Worm (Caenorhabditis elegans): ENCODE results near the gene F43C1.7.

Gene F43C1.7

ce11 chrIII:4265892-4266291, 23.5 kb upstream of the F43C1.7 start:
- TF ChIP-seq elt-1 (tag; optimal IDR thresholded peaks at IDR 0.05): no peak
- TF ChIP-seq lin-11 (tag; optimal IDR thresholded peaks at IDR 0.05): no peak
- TF ChIP-seq alr-1 (tag; optimal IDR thresholded peaks at IDR 0.05): no peak
- TF ChIP-seq nhr-23 (tag; optimal IDR thresholded peaks at IDR 0.05): no peak
- no peak for TF ChIP-seq ZK546.5 (tag; optimal IDR thresholded peaks at IDR 0.05)

- TF ChIP-seq egl-27 (tag; optimal IDR thresholded peaks at IDR 0.05) (no peak), sma-9 (GFP tag; optimal IDR thresholded peaks at IDR 0.05) (no peak), sma-9 (tag; optimal IDR thresholded peaks at IDR 0.05) (no peak), ZK546.5 (tag; optimal IDR thresholded peaks at IDR 0.05) (no peak), Y55F3AM.14 (GFP tag; optimal IDR thresholded peaks at IDR 0.05) (no peak), lsy-2 (tag; optimal IDR thresholded peaks at IDR 0.05) (no peak), unc-55 (GFP tag; optimal IDR thresholded peaks at IDR 0.05) (no peak), nhr-10 (tag; optimal IDR thresholded peaks at IDR 0.05) (no peak), fos-1 (tag; optimal IDR thresholded peaks at IDR 0.05) (no peak)
Measured at ce11 chrIII:4263048-4263447, 20.7 kb upstream of the F43C1.7 start, which contains the start of gene T08A11.1. Gene T08A11.1 (minus strand): TSS chrIII:4263148.

- TF ChIP-seq alr-1 (tag; optimal IDR thresholded peaks at IDR 0.05): no peak
- no peak for TF ChIP-seq ceh-16 (tag; optimal IDR thresholded peaks at IDR 0.05)
- TF ChIP-seq R02D3.7 (tag; optimal IDR thresholded peaks at IDR 0.05): no peak
- no peak for TF ChIP-seq nhr-21 (tag; optimal IDR thresholded peaks at IDR 0.05)
- no peak for TF ChIP-seq lin-13 (GFP tag; optimal IDR thresholded peaks at IDR 0.05)
- TF ChIP-seq snpc-4 (tag; optimal IDR thresholded peaks at IDR 0.05): no peak
- no peak for TF ChIP-seq mab-5 (tag; optimal IDR thresholded peaks at IDR 0.05)
- TF ChIP-seq nhr-237 (tag; optimal IDR thresholded peaks at IDR 0.05): no peak
- no peak for TF ChIP-seq gmeb-1 (tag; optimal IDR thresholded peaks at IDR 0.05)
- TF ChIP-seq F13H6.1 (tag; optimal IDR thresholded peaks at IDR 0.05): no peak
- no peak for TF ChIP-seq unc-55 (GFP tag; optimal IDR thresholded peaks at IDR 0.05)
- TF ChIP-seq mbf-1 (tag; optimal IDR thresholded peaks at IDR 0.05): no peak
- TF ChIP-seq lin-39 (tag; optimal IDR thresholded peaks at IDR 0.05): no peak
Measured at ce11 chrIII:4257896-4258295, 15.5 kb upstream of the F43C1.7 start.

ce11 chrIII:4247571-4247970, 5.2 kb upstream of the F43C1.7 start, which contains the start of gene Y44F5A.1:
Gene Y44F5A.1 (minus strand): TSS chrIII:4247671.
- no peak for TF ChIP-seq mab-5 (tag; optimal IDR thresholded peaks at IDR 0.05)
- no peak for TF ChIP-seq mdl-1 (tag; optimal IDR thresholded peaks at IDR 0.05)
- TF ChIP-seq nhr-77 (tag; optimal IDR thresholded peaks at IDR 0.05): no peak
- TF ChIP-seq alr-1 (tag; optimal IDR thresholded peaks at IDR 0.05): no peak
- TF ChIP-seq skn-1 (tag; optimal IDR thresholded peaks at IDR 0.05): no peak
- no peak for TF ChIP-seq lin-39 (tag; optimal IDR thresholded peaks at IDR 0.05)
- TF ChIP-seq lin-11 (tag; optimal IDR thresholded peaks at IDR 0.05): no peak
- TF ChIP-seq ztf-11 (tag; optimal IDR thresholded peaks at IDR 0.05): no peak
- no peak for TF ChIP-seq nhr-12 (tag; optimal IDR thresholded peaks at IDR 0.05)
- no peak for TF ChIP-seq fos-1 (tag; optimal IDR thresholded peaks at IDR 0.05)
- TF ChIP-seq aly-2 (tag; optimal IDR thresholded peaks at IDR 0.05): no peak
- no peak for TF ChIP-seq nhr-237 (tag; optimal IDR thresholded peaks at IDR 0.05)
- no peak for TF ChIP-seq mbf-1 (tag; optimal IDR thresholded peaks at IDR 0.05)
- TF ChIP-seq ztf-4 (tag; optimal IDR thresholded peaks at IDR 0.05): no peak
- no peak for TF ChIP-seq sma-3 (GFP tag; optimal IDR thresholded peaks at IDR 0.05)
- TF ChIP-seq snpc-4 (tag; optimal IDR thresholded peaks at IDR 0.05): no peak
- no peak for TF ChIP-seq nhr-23 (tag; optimal IDR thresholded peaks at IDR 0.05)
- no peak for TF ChIP-seq nhr-10 (tag; optimal IDR thresholded peaks at IDR 0.05)
- TF ChIP-seq unc-39 (tag; optimal IDR thresholded peaks at IDR 0.05): no peak
- TF ChIP-seq ceh-16 (tag; optimal IDR thresholded peaks at IDR 0.05): no peak

ce11 chrIII:4244285-4244684, 1.9 kb upstream of the F43C1.7 start, which contains the start of gene zhit-2:
Gene zhit-2 (minus strand): TSS chrIII:4244385.
- TF ChIP-seq sma-9 (GFP tag; optimal IDR thresholded peaks at IDR 0.05): no peak
- no peak for TF ChIP-seq sma-9 (tag; optimal IDR thresholded peaks at IDR 0.05)
- TF ChIP-seq ZK546.5 (tag; optimal IDR thresholded peaks at IDR 0.05): no peak
- TF ChIP-seq egl-27 (tag; optimal IDR thresholded peaks at IDR 0.05): no peak
- TF ChIP-seq nhr-10 (tag; optimal IDR thresholded peaks at IDR 0.05): no peak
- no peak for TF ChIP-seq elt-3 (tag; optimal IDR thresholded peaks at IDR 0.05)
- TF ChIP-seq snpc-4 (tag; optimal IDR thresholded peaks at IDR 0.05): no peak
- TF ChIP-seq lsy-2 (tag; optimal IDR thresholded peaks at IDR 0.05): no peak
- TF ChIP-seq ztf-4 (tag; optimal IDR thresholded peaks at IDR 0.05): no peak
- TF ChIP-seq F13H6.1 (tag; optimal IDR thresholded peaks at IDR 0.05): no peak
- TF ChIP-seq lin-13 (GFP tag; optimal IDR thresholded peaks at IDR 0.05): no peak
- TF ChIP-seq zag-1 (tag; optimal IDR thresholded peaks at IDR 0.05): no peak
- TF ChIP-seq lin-11 (tag; optimal IDR thresholded peaks at IDR 0.05): no peak
- TF ChIP-seq nhr-25 (tag; optimal IDR thresholded peaks at IDR 0.05): no peak

All from whole organism, L2 larva.